Fruit fly (Drosophila melanogaster): ENCODE results near the gene LManIII.
A peak's percentile ranks its signal among the peaks of the same experiment; 100 is the strongest.

The LManIII gene

DNA sequence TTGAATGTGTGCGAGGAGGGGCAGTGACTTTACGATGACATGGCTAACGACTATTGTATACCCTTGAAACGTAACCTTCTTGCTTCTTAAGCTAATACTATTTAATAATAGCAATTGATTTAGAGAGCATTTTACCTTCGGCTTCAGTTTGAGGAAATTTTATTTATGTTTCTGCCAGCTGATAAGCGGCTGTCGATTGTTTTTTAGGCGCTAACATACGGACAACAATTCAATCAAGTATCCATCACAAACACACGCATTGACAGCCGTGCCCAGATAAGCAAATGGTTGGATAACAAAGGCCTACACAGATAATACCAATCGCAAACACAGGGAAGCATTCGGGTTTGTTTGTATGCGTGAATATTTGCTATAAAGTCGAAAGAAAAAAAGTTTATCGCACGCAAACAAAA, 30.3 kb downstream of the LManIII start (continued):
- peak; percentile 18 for TF ChIP-seq CG12219 (GFP tag; optimal IDR thresholded peaks at IDR 0.05)
- peak; percentile 39 for TF ChIP-seq Hsf (GFP tag; optimal IDR thresholded peaks at IDR 0.05)
- TF ChIP-seq CG12769 (tag; optimal IDR thresholded peaks at IDR 0.05) = peak; percentile 72
- peak; percentile 78 for TF ChIP-seq lilli (GFP tag; optimal IDR thresholded peaks at IDR 0.05)
- no peak for TF ChIP-seq run (tag; optimal IDR thresholded peaks at IDR 0.05)
- peak; percentile 52; the same call in 1 of the 2 replicates for TF ChIP-seq H2.0 (GFP tag; IDR thresholded peaks at IDR 0.05)
- TF ChIP-seq NK7.1 (GFP tag; optimal IDR thresholded peaks at IDR 0.05) = no peak
- peak; percentile 0 for TF ChIP-seq slou (GFP tag; optimal IDR thresholded peaks at IDR 0.05)
- peak; percentile 34 for TF ChIP-seq Xbp1 (GFP tag; optimal IDR thresholded peaks at IDR 0.05)
- no peak for TF ChIP-seq sqz (GFP tag; optimal IDR thresholded peaks at IDR 0.05)
- TF ChIP-seq HLH54F (GFP tag; optimal IDR thresholded peaks at IDR 0.05) = no peak
- peak; percentile 37; the same call in 1 of the 3 replicates for TF ChIP-seq CG11695 (GFP tag; IDR thresholded peaks at IDR 0.05)
- TF ChIP-seq aop (GFP tag; IDR thresholded peaks at IDR 0.05) = no peak
- peak; percentile 52 for TF ChIP-seq CG13894 (tag; optimal IDR thresholded peaks at IDR 0.05)
- no peak for TF ChIP-seq Antp (GFP tag; optimal IDR thresholded peaks at IDR 0.05)
- TF ChIP-seq CG15011 (GFP tag; optimal IDR thresholded peaks at IDR 0.05) = peak; percentile 9
- TF ChIP-seq Opbp (GFP tag; IDR thresholded peaks at IDR 0.05; ENCODE audit: partially characterized antibody) = no peak; the same call in 2 of the 3 replicates
- peak; percentile 64 for TF ChIP-seq Atf6 (GFP tag; IDR thresholded peaks at IDR 0.05)
- peak; percentile 39 for TF ChIP-seq CG9817 (tag; optimal IDR thresholded peaks at IDR 0.05)
- peak; percentile 34; the same call in 1 of the 2 replicates for TF ChIP-seq gsb (GFP tag; IDR thresholded peaks at IDR 0.05)
- peak in 1 of 2 experiments; percentile 26 for TF ChIP-seq Hr51 (GFP tag; optimal IDR thresholded peaks at IDR 0.05)
- TF ChIP-seq CG17912 (GFP tag; optimal IDR thresholded peaks at IDR 0.05) = no peak
- TF ChIP-seq tna (GFP tag; IDR thresholded peaks at IDR 0.05; ENCODE audit: partially characterized antibody) = peak; percentile 28; the same call in 1 of the 2 replicates
- no peak for TF ChIP-seq peb (GFP tag; IDR thresholded peaks at IDR 0.05)
- no peak for TF ChIP-seq dati (GFP tag; IDR thresholded peaks at IDR 0.05)
- peak; percentile 72 for TF ChIP-seq caup (GFP tag; optimal IDR thresholded peaks at IDR 0.05; ENCODE audit: severe bottlenecking)
- TF ChIP-seq CG17328 (GFP tag; IDR thresholded peaks at IDR 0.05) = peak; percentile 51
- no peak for TF ChIP-seq CG1832 (GFP tag; optimal IDR thresholded peaks at IDR 0.05)
- no peak for TF ChIP-seq Nf-YC (tag; optimal IDR thresholded peaks at IDR 0.05)
- TF ChIP-seq CG14667 (GFP tag; IDR thresholded peaks at IDR 0.05) = no peak
- no peak for TF ChIP-seq chm (GFP tag; IDR thresholded peaks at IDR 0.05)
- peak; percentile 14 for TF ChIP-seq bab2 (GFP tag; optimal IDR thresholded peaks at IDR 0.05)
- TF ChIP-seq gem (tag; optimal IDR thresholded peaks at IDR 0.05) = peak; percentile 68
- no peak for TF ChIP-seq ato (GFP tag; IDR thresholded peaks at IDR 0.05; ENCODE audit: partially characterized antibody)
- no peak for TF ChIP-seq Scr (GFP tag; IDR thresholded peaks at IDR 0.05; ENCODE audit: partially characterized antibody)
- TF ChIP-seq CG31365 (tag; optimal IDR thresholded peaks at IDR 0.05) = peak; percentile 4
- TF ChIP-seq bigmax (GFP tag; optimal IDR thresholded peaks at IDR 0.05) = no peak
- TF ChIP-seq mirr (GFP tag; optimal IDR thresholded peaks at IDR 0.05) = peak; percentile 98
- TF ChIP-seq ro (GFP tag; IDR thresholded peaks at IDR 0.05) = no peak
- peak; percentile 21 for TF ChIP-seq CoRest (tag; optimal IDR thresholded peaks at IDR 0.05)
- no peak for TF ChIP-seq psq (GFP tag; optimal IDR thresholded peaks at IDR 0.05)
- TF ChIP-seq Bdp1 (GFP tag; optimal IDR thresholded peaks at IDR 0.05) = no peak
- TF ChIP-seq tio (GFP tag; optimal IDR thresholded peaks at IDR 0.05) = no peak
- peak; percentile 0 for TF ChIP-seq CG13296 (GFP tag; optimal IDR thresholded peaks at IDR 0.05)
- TF ChIP-seq CG4820 (GFP tag; optimal IDR thresholded peaks at IDR 0.05) = no peak
- peak; percentile 47 for TF ChIP-seq CG12391 (tag; optimal IDR thresholded peaks at IDR 0.05)
- TF ChIP-seq CG18011 (GFP tag; optimal IDR thresholded peaks at IDR 0.05) = no peak
- no peak for TF ChIP-seq crol (GFP tag; IDR thresholded peaks at IDR 0.05)
- no peak for TF ChIP-seq nom (GFP tag; optimal IDR thresholded peaks at IDR 0.05)
- peak; percentile 40 for TF ChIP-seq CG15514 (GFP tag; optimal IDR thresholded peaks at IDR 0.05)

Data from whole organism, embryonic.